Worm (Caenorhabditis elegans) whole organism, L4 larva: ENCODE data around the gene nstp-7.

Experiments used
- D1046.2 ChIP-seq: fragments of 200-800 bp; sonication (Bioruptor generic); IDR thresholded peaks from 2 replicates; pipeline ENCODE4 v1.3.6; 2022; ENCODE audit warnings: missing genetic modification characterization, missing compliant biosample characterization
- F10B5.3 ChIP-seq: sonication (generic microtip); optimal IDR thresholded peaks from 2 replicates; lab custom pipeline; 2016; ENCODE audit warnings: mild to moderate bottlenecking, missing genetic modification characterization, missing compliant biosample characterization
- F44E2.7 ChIP-seq: fragments of 200-800 bp; sonication (Bioruptor generic); IDR thresholded peaks from 2 replicates; pipeline ENCODE4 v2.1.2; 2022; ENCODE audit warnings: missing genetic modification characterization, missing compliant biosample characterization
- F49E8.2 ChIP-seq: sonication (generic microtip); optimal IDR thresholded peaks from 2 replicates; lab custom pipeline; 2016; ENCODE audit warnings: missing compliant biosample characterization, mild to moderate bottlenecking, missing genetic modification characterization, borderline replicate concordance
- Y105C5A.15 ChIP-seq: fragments of 200-800 bp; sonication (Bioruptor generic); IDR thresholded peaks from 2 replicates; pipeline ENCODE4 v1.3.6; 2022; ENCODE audit warnings: missing genetic modification characterization, missing compliant biosample characterization
- Y48G9A.11 ChIP-seq: fragments of 200-800 bp; sonication (Bioruptor generic); IDR thresholded peaks from 2 replicates; pipeline ENCODE4 v1.3.6; 2022; ENCODE audit warnings: missing genetic modification reagents, missing genetic modification characterization, missing compliant biosample characterization
- Y75B8A.6 ChIP-seq: fragments of 200-800 bp; sonication (Bioruptor generic); IDR thresholded peaks from 2 replicates; pipeline ENCODE4 v1.3.6; 2022; ENCODE audit warnings: missing genetic modification reagents, missing genetic modification characterization, missing compliant biosample characterization
- aly-2 ChIP-seq: sonication (generic microtip); optimal IDR thresholded peaks from 2 replicates; lab custom pipeline; 2018; ENCODE audit warnings: missing biosample characterization, missing genetic modification characterization
- ama-1 ChIP-seq: fragments of 150-350 bp; optimal IDR thresholded peaks from 2 replicates; lab custom pipeline; 2014; ENCODE audit warnings: inconsistent platforms, mixed read lengths
- attf-4 ChIP-seq: sonication (generic microtip); optimal IDR thresholded peaks from 3 replicates; lab custom pipeline; 2017; ENCODE audit warnings: missing biosample characterization, missing genetic modification characterization
- ceh-28 ChIP-seq: fragments of 150-350 bp; optimal IDR thresholded peaks from 2 replicates; lab custom pipeline; 2014; ENCODE audit warnings: missing biosample characterization, missing genetic modification reagents, missing genetic modification characterization
- ceh-44 ChIP-seq: fragments of 200-800 bp; sonication (Bioruptor generic); IDR thresholded peaks from 2 replicates; pipeline ENCODE4 v1.3.6; 2022; ENCODE audit warnings: missing genetic modification reagents, missing genetic modification characterization, missing compliant biosample characterization
- ceh-82 ChIP-seq: sonication (generic microtip); optimal IDR thresholded peaks from 2 replicates; lab custom pipeline; 2017; ENCODE audit warnings: missing biosample characterization, missing genetic modification characterization
- cey-2 ChIP-seq: sonication (generic microtip); optimal IDR thresholded peaks from 3 replicates; lab custom pipeline; 2017; ENCODE audit warnings: missing genetic modification characterization, mild to moderate bottlenecking, missing compliant biosample characterization, antibody characterized with exemption, borderline replicate concordance; ENCODE audit not compliant: insufficient read depth
- ctbp-1 ChIP-seq: fragments of 200-800 bp; sonication (Bioruptor generic); IDR thresholded peaks from 2 replicates; pipeline ENCODE4 v1.3.6; 2022; ENCODE audit warnings: missing genetic modification reagents, missing genetic modification characterization, missing compliant biosample characterization
- daf-19 ChIP-seq: fragments of 200-800 bp; sonication (Bioruptor generic); conservative IDR thresholded peaks from 2 replicates; pipeline ENCODE4 v1.3.6; 2022; ENCODE audit warnings: missing genetic modification characterization, missing compliant biosample characterization
- daf-8 ChIP-seq: fragments of 200-800 bp; sonication (Bioruptor generic); IDR thresholded peaks from 2 replicates; pipeline ENCODE4 v1.3.6; 2022; ENCODE audit warnings: missing genetic modification characterization, missing compliant biosample characterization
- dmd-6 ChIP-seq: fragments of 200-800 bp; sonication (Bioruptor generic); IDR thresholded peaks from 2 replicates; pipeline ENCODE4 v1.3.6; 2022; ENCODE audit warnings: missing genetic modification reagents, missing genetic modification characterization, missing compliant biosample characterization
- duxl-1 ChIP-seq: sonication (generic microtip); optimal IDR thresholded peaks from 2 replicates; lab custom pipeline; 2016; ENCODE audit warnings: mild to moderate bottlenecking, missing genetic modification characterization, moderate library complexity, missing compliant biosample characterization; ENCODE audit not compliant: poor library complexity
- egl-43 ChIP-seq: fragments of 200-800 bp; sonication (Bioruptor generic); IDR thresholded peaks from 2 replicates; pipeline ENCODE4 v1.3.6; 2022; ENCODE audit warnings: missing genetic modification reagents, missing genetic modification characterization, missing compliant biosample characterization
- fkh-10 ChIP-seq: fragments of 150-350 bp; optimal IDR thresholded peaks from 2 replicates; lab custom pipeline; 2014; ENCODE audit warnings: missing biosample characterization, missing genetic modification reagents, missing genetic modification characterization
- hif-1 ChIP-seq, 2 experiments: sonication (generic microtip); optimal IDR thresholded peaks; 2 replicates each; lab custom pipeline; 2016 to 2017; ENCODE audit warnings: missing compliant biosample characterization in 2 of 2, missing genetic modification characterization in 2 of 2, missing genetic modification reagents in 2 of 2, missing genotype in 2 of 2, mild to moderate bottlenecking in 1 of 2
- hmg-1.1 ChIP-seq: fragments of 200-800 bp; sonication (Bioruptor generic); IDR thresholded peaks from 2 replicates; pipeline ENCODE4 v1.3.6; 2022; ENCODE audit warnings: missing genetic modification reagents, missing genetic modification characterization, missing compliant biosample characterization
- lim-7 ChIP-seq: fragments of 200-800 bp; sonication (Bioruptor generic); IDR thresholded peaks from 2 replicates; pipeline ENCODE4 v1.3.6; 2022; ENCODE audit warnings: missing genetic modification characterization, missing compliant biosample characterization
- lin-15B ChIP-seq: fragments of 150-350 bp; sonication (generic microtip); optimal IDR thresholded peaks from 3 replicates; lab custom pipeline; 2014; ENCODE audit warnings: missing biosample characterization, missing genetic modification characterization
- lin-29 ChIP-seq: fragments of 200-800 bp; sonication (Bioruptor generic); IDR thresholded peaks from 2 replicates; pipeline ENCODE4 v1.3.6; 2022; ENCODE audit warnings: missing genetic modification reagents, missing genetic modification characterization, missing compliant biosample characterization
- lin-39 ChIP-seq: fragments of 150-350 bp; optimal IDR thresholded peaks from 2 replicates; lab custom pipeline; 2014; ENCODE audit warnings: missing biosample characterization, missing genetic modification reagents, missing genetic modification characterization
- lir-3 ChIP-seq: sonication (generic microtip); optimal IDR thresholded peaks from 2 replicates; lab custom pipeline; 2016; ENCODE audit warnings: mild to moderate bottlenecking, missing genetic modification characterization, missing compliant biosample characterization
- madf-5 ChIP-seq, 2 experiments: fragments of 200-800 bp; sonication (Bioruptor generic); IDR thresholded peaks; 2 replicates each; pipeline ENCODE4 v1.3.6; 2022; ENCODE audit warnings: missing compliant biosample characterization in 2 of 2, missing genetic modification characterization in 2 of 2
- nhr-102 ChIP-seq: sonication (generic microtip); optimal IDR thresholded peaks from 2 replicates; lab custom pipeline; 2016; ENCODE audit warnings: mild to moderate bottlenecking, missing genetic modification characterization, moderate library complexity, missing compliant biosample characterization
- nhr-11 ChIP-seq: fragments of 150-350 bp; optimal IDR thresholded peaks from 2 replicates; lab custom pipeline; 2014; ENCODE audit warnings: missing biosample characterization, missing genetic modification characterization
- nhr-111 ChIP-seq: fragments of 200-800 bp; sonication (Bioruptor generic); optimal IDR thresholded peaks from 2 replicates; lab custom pipeline; 2018; ENCODE audit warnings: mild to moderate bottlenecking, missing genetic modification characterization, missing compliant biosample characterization
- nhr-25 ChIP-seq: sonication (generic microtip); optimal IDR thresholded peaks from 2 replicates; lab custom pipeline; 2017; ENCODE audit warnings: missing genetic modification characterization, mild to moderate bottlenecking, missing compliant biosample characterization, antibody characterized with exemption, moderate library complexity, borderline replicate concordance; ENCODE audit not compliant: insufficient read depth
- nhr-28 ChIP-seq: fragments of 150-350 bp; optimal IDR thresholded peaks from 2 replicates; lab custom pipeline; 2014; ENCODE audit warnings: missing biosample characterization, missing genetic modification characterization
- nhr-48 ChIP-seq: sonication (generic microtip); optimal IDR thresholded peaks from 2 replicates; lab custom pipeline; 2016; ENCODE audit warnings: mild to moderate bottlenecking, missing genetic modification characterization, missing compliant biosample characterization
- nhr-6 ChIP-seq: fragments of 150-350 bp; optimal IDR thresholded peaks from 2 replicates; lab custom pipeline; 2014; ENCODE audit warnings: missing biosample characterization, missing genetic modification characterization
- nhr-76 ChIP-seq: fragments of 150-350 bp; optimal IDR thresholded peaks from 2 replicates; lab custom pipeline; 2014; ENCODE audit warnings: missing biosample characterization, missing genetic modification characterization
- nhr-77 ChIP-seq: fragments of 150-350 bp; optimal IDR thresholded peaks from 2 replicates; lab custom pipeline; 2014; ENCODE audit warnings: missing biosample characterization, missing genetic modification characterization
- pha-4 ChIP-seq, 2 experiments: fragments of 150-350 bp in 1 of 2; fragments of 200-800 bp in 1 of 2; sonication (Bioruptor generic) in 1 of 2; IDR thresholded peaks in 1 of 2; optimal IDR thresholded peaks in 1 of 2; 2 replicates each; pipeline versions ENCODE4 v1.3.6 to Lab custom; 2014 to 2022; ENCODE audit warnings: missing genetic modification characterization in 2 of 2, missing genetic modification reagents in 2 of 2, missing biosample characterization in 1 of 2, missing compliant biosample characterization in 1 of 2
- php-3 ChIP-seq: fragments of 200-800 bp; sonication (Bioruptor generic); IDR thresholded peaks from 2 replicates; pipeline ENCODE4 v1.3.6; 2022; ENCODE audit warnings: missing genetic modification reagents, missing genetic modification characterization, missing compliant biosample characterization
- pqm-1 ChIP-seq: sonication (generic microtip); optimal IDR thresholded peaks from 2 replicates; lab custom pipeline; 2017; ENCODE audit warnings: missing biosample characterization, missing genetic modification characterization
- sdz-12 ChIP-seq: fragments of 200-800 bp; sonication (Bioruptor generic); optimal IDR thresholded peaks from 2 replicates; lab custom pipeline; 2018; ENCODE audit warnings: mild to moderate bottlenecking, missing genetic modification characterization, missing compliant biosample characterization
- snpc-4 ChIP-seq: fragments of 150-350 bp; optimal IDR thresholded peaks from 2 replicates; lab custom pipeline; 2014; ENCODE audit warnings: missing biosample characterization, missing genetic modification characterization
- spr-1 ChIP-seq: sonication (generic microtip); optimal IDR thresholded peaks from 2 replicates; lab custom pipeline; 2016; ENCODE audit warnings: mild to moderate bottlenecking, missing genetic modification characterization, missing compliant biosample characterization
- tag-97 ChIP-seq: fragments of 200-800 bp; sonication (Bioruptor generic); IDR thresholded peaks from 2 replicates; pipeline ENCODE4 v1.3.6; 2022; ENCODE audit warnings: missing genetic modification characterization, missing compliant biosample characterization
- unc-62 ChIP-seq, 3 experiments: fragments of 150-350 bp in 1 of 3; sonication (generic microtip); optimal IDR thresholded peaks in 2 of 3; peaks in 1 of 3; 1 replicate in 1 of 3; 2 replicates in 2 of 3; lab custom pipeline; 2014 to 2017; ENCODE audit warnings: missing biosample characterization in 3 of 3, missing genetic modification characterization in 3 of 3, missing genetic modification reagents in 3 of 3, missing genotype in 1 of 3
- vab-7 ChIP-seq: fragments of 200-800 bp; sonication (Bioruptor generic); IDR thresholded peaks from 2 replicates; pipeline ENCODE4 v1.3.6; 2022; ENCODE audit warnings: missing genetic modification reagents, missing genetic modification characterization, missing compliant biosample characterization
- zfp-3 ChIP-seq: fragments of 200-800 bp; sonication (Bioruptor generic); conservative IDR thresholded peaks from 2 replicates; pipeline ENCODE4 v1.3.6; 2022; ENCODE audit warnings: missing genetic modification reagents, missing genetic modification characterization, missing compliant biosample characterization
- zip-11 ChIP-seq: fragments of 200-800 bp; sonication (Bioruptor generic); IDR thresholded peaks from 2 replicates; pipeline ENCODE4 v1.3.6; 2022; ENCODE audit warnings: missing genetic modification characterization, missing compliant biosample characterization
- zip-2 ChIP-seq: fragments of 150-350 bp; optimal IDR thresholded peaks from 2 replicates; lab custom pipeline; 2014; ENCODE audit warnings: missing biosample characterization, missing genetic modification characterization
- ztf-11 ChIP-seq: fragments of 150-350 bp; optimal IDR thresholded peaks from 2 replicates; lab custom pipeline; 2014; ENCODE audit warnings: missing biosample characterization, missing genetic modification characterization
- ztf-7 ChIP-seq: fragments of 150-350 bp; optimal IDR thresholded peaks from 2 replicates; lab custom pipeline; 2014; ENCODE audit warnings: missing biosample characterization, missing genetic modification characterization

nstp-7 gene

ce11 chrV:534176-534575 lies 47.5 kb upstream of the nstp-7 start, which contains the start of gene nhr-132 (continued):
- no peak for TF ChIP-seq ceh-28 (tag; lab: Kevin White, UChicago)
- no peak for TF ChIP-seq pha-4 (GFP tag; IDR thresholded peaks at IDR 0.05; lab: Robert Waterston, UW)
- TF ChIP-seq pha-4 (tag; optimal IDR thresholded peaks at IDR 0.05; lab: Kevin White, UChicago): no peak
- TF ChIP-seq ceh-44: no peak
- TF ChIP-seq dmd-6 (GFP tag; lab: Robert Waterston, UW): peak; percentile 61
- peak; percentile 34 for TF ChIP-seq duxl-1 (tag; lab: Kevin White, UChicago)
- no peak for TF ChIP-seq D1046.2 (GFP tag; lab: Robert Waterston, UW)
- no peak for TF ChIP-seq nhr-11
- TF ChIP-seq zip-11 (GFP tag; lab: Robert Waterston, UW): no peak
- TF ChIP-seq nhr-48 (tag; lab: Kevin White, UChicago): no peak
- no peak for TF ChIP-seq vab-7 (GFP tag; lab: Robert Waterston, UW)
- no peak for TF ChIP-seq aly-2 (tag; lab: Kevin White, UChicago)
- TF ChIP-seq daf-8 (GFP tag; lab: Robert Waterston, UW): no peak
- no peak for TF ChIP-seq lin-39 (tag; lab: Kevin White, UChicago)
- TF ChIP-seq cey-2 (tag; lab: Kevin White, UChicago): no peak
- TF ChIP-seq tag-97 (GFP tag; lab: Robert Waterston, UW): no peak
- no peak for TF ChIP-seq sdz-12
- TF ChIP-seq nhr-76 (tag; lab: Kevin White, UChicago): no peak
- TF ChIP-seq lin-15B (tag; lab: Kevin White, UChicago): no peak
- TF ChIP-seq Y105C5A.15 (GFP tag; lab: Robert Waterston, UW): no peak
- no peak for TF ChIP-seq ama-1
- no peak for TF ChIP-seq hmg-1.1 (GFP tag; lab: Robert Waterston, UW)
- no peak for TF ChIP-seq zfp-3 (GFP tag; lab: Robert Waterston, UW)
- TF ChIP-seq nhr-77: peak; percentile 8
- TF ChIP-seq F44E2.7: no peak
- TF ChIP-seq unc-62 (GFP tag; optimal IDR thresholded peaks at IDR 0.05 in 1 of 2; lab: Kevin White, UChicago): no peak
- no peak for TF ChIP-seq unc-62 (tag; optimal IDR thresholded peaks at IDR 0.05; lab: Kevin White, UChicago)
- no peak for TF ChIP-seq ctbp-1 (GFP tag; lab: Robert Waterston, UW)
- TF ChIP-seq F10B5.3: no peak
- TF ChIP-seq pqm-1 (tag; lab: Kevin White, UChicago): no peak
- TF ChIP-seq ceh-82: no peak
- no peak for TF ChIP-seq Y75B8A.6 (GFP tag; lab: Robert Waterston, UW)
- TF ChIP-seq ztf-7 (tag; lab: Kevin White, UChicago): peak; percentile 43
- TF ChIP-seq snpc-4 (tag; lab: Kevin White, UChicago): no peak
- no peak for TF ChIP-seq egl-43 (GFP tag; lab: Robert Waterston, UW)
- peak; percentile 64 for TF ChIP-seq nhr-102
- TF ChIP-seq attf-4 (tag; lab: Kevin White, UChicago): no peak
- no peak for TF ChIP-seq nhr-111
- TF ChIP-seq nhr-25 (tag; lab: Kevin White, UChicago): no peak
- no peak for TF ChIP-seq lin-29 (GFP tag; lab: Robert Waterston, UW)
- no peak for TF ChIP-seq hif-1 (tag; optimal IDR thresholded peaks at IDR 0.05; lab: Kevin White, UChicago)
- TF ChIP-seq nhr-6: no peak
- TF ChIP-seq F49E8.2 (tag; lab: Kevin White, UChicago): no peak
- TF ChIP-seq Y48G9A.11 (GFP tag; lab: Robert Waterston, UW): no peak
- TF ChIP-seq lim-7: no peak
- no peak for TF ChIP-seq spr-1 (tag; lab: Kevin White, UChicago)
- TF ChIP-seq zip-2: peak; percentile 0
- no peak for TF ChIP-seq ztf-11 (tag; lab: Kevin White, UChicago)
- no peak for TF ChIP-seq daf-19
- peak; percentile 77 for TF ChIP-seq nhr-28 (tag; lab: Kevin White, UChicago)
- no peak for TF ChIP-seq lir-3 (tag; lab: Kevin White, UChicago)
- peak; percentile 70 for TF ChIP-seq php-3
- no peak for TF ChIP-seq madf-5 (GFP tag; IDR thresholded peaks at IDR 0.05; lab: Robert Waterston, UW)
- TF ChIP-seq fkh-10 (GFP tag; lab: Kevin White, UChicago): no peak
